Worm (Caenorhabditis elegans) whole organism, midembryonic: ENCODE measurements around the gene atx-2.

ENCODE experiments used
- klf-2 ChIP-seq: fragments of 200-800 bp; sonication (Bioruptor generic); conservative IDR thresholded peaks from 2 replicates; pipeline ENCODE4 v1.3.6; 2022; ENCODE audit warnings: missing genetic modification reagents, missing genetic modification characterization, missing compliant biosample characterization
- med-1 ChIP-seq: sonication (generic microtip); optimal IDR thresholded peaks from 2 replicates; lab custom pipeline; 2017; ENCODE audit warnings: missing genetic modification characterization, mild to moderate bottlenecking, missing compliant biosample characterization, antibody characterized with exemption, missing genetic modification reagents; ENCODE audit not compliant: insufficient read depth

ce11 chrIII:10460427-10461163 is 594 bp upstream of the atx-2 start, which contains the start of gene ecps-1:
- no peak for TF ChIP-seq med-1 (GFP tag; lab: Kevin White, UChicago)
- peak; percentile 79 for TF ChIP-seq klf-2 (GFP tag; lab: Robert Waterston, UW)
